Worm (Caenorhabditis elegans) whole organism, late embryonic: ENCODE results near the gene W03C9.5.

Experiments used
- F13H6.1 ChIP-seq: sonication (generic microtip); optimal IDR thresholded peaks from 2 replicates; lab custom pipeline; 2016; ENCODE audit warnings: missing genetic modification characterization, missing compliant biosample characterization
- K09A11.1 ChIP-seq: sonication (generic microtip); optimal IDR thresholded peaks from 2 replicates; lab custom pipeline; 2017; ENCODE audit warnings: antibody characterized with exemption, mild to moderate bottlenecking, missing genetic modification characterization, missing compliant biosample characterization; ENCODE audit not compliant: insufficient read depth
- ahr-1 ChIP-seq: sonication (generic microtip); optimal IDR thresholded peaks from 2 replicates; lab custom pipeline; 2016; ENCODE audit warnings: missing genetic modification characterization, missing compliant biosample characterization
- ceh-31 ChIP-seq: sonication (generic microtip); optimal IDR thresholded peaks from 2 replicates; lab custom pipeline; 2016; ENCODE audit warnings: missing genetic modification characterization, missing compliant biosample characterization
- elt-2 ChIP-seq: sonication (generic microtip); optimal IDR thresholded peaks from 2 replicates; lab custom pipeline; 2016; ENCODE audit warnings: missing genetic modification reagents, missing genetic modification characterization, missing compliant biosample characterization
- ets-4 ChIP-seq: sonication (generic microtip); optimal IDR thresholded peaks from 2 replicates; lab custom pipeline; 2016; ENCODE audit warnings: missing genetic modification characterization, missing compliant biosample characterization
- hlh-30 ChIP-seq: sonication (generic microtip); optimal IDR thresholded peaks from 2 replicates; lab custom pipeline; 2017; ENCODE audit warnings: antibody characterized with exemption, missing genetic modification characterization, missing compliant biosample characterization; ENCODE audit not compliant: insufficient read depth
- hlh-8 ChIP-seq: sonication (generic microtip); optimal IDR thresholded peaks from 2 replicates; lab custom pipeline; 2016; ENCODE audit warnings: missing genotype, missing genetic modification characterization, missing compliant biosample characterization
- lim-6 ChIP-seq: sonication (generic microtip); optimal IDR thresholded peaks from 2 replicates; lab custom pipeline; 2016; ENCODE audit warnings: missing genetic modification characterization, missing compliant biosample characterization
- pha-4 ChIP-seq: fragments of 150-350 bp; optimal IDR thresholded peaks from 2 replicates; lab custom pipeline; 2018; ENCODE audit warnings: missing biosample characterization, missing genetic modification reagents, missing genetic modification characterization
- tbx-7 ChIP-seq: sonication (generic microtip); optimal IDR thresholded peaks from 2 replicates; lab custom pipeline; 2016; ENCODE audit warnings: missing genotype, missing genetic modification characterization, missing compliant biosample characterization
- unc-3 ChIP-seq, 2 experiments: fragments of 200-800 bp in 1 of 2; sonication (Bioruptor generic) in 1 of 2; sonication (generic microtip) in 1 of 2; conservative IDR thresholded peaks in 1 of 2; optimal IDR thresholded peaks in 1 of 2; 2 replicates each; pipeline versions ENCODE4 v1.3.6 to Lab custom; 2016 to 2022; ENCODE audit warnings: missing compliant biosample characterization in 2 of 2, missing genetic modification characterization in 2 of 2, missing genetic modification reagents in 1 of 2

DNA sequence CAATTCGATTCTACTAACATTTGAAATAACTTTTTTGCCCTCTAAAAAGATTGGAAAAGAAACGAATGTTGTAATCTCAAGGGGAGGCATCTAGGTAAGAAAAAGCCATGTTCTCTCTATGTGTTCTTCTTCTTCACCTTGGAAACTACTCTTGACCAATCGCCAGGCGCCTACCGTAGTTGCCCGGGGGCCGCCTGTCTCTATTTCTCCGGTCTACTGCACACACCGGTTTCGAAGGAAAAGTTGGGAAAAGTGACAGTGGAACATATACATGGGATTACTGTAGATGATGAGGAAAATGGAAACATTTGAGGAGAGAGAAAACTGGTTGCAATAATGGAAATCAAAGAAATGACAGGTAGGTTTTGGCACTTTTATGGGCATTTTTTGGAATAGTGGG lies 40.8 kb downstream of the W03C9.5 start:
- TF ChIP-seq hlh-8 (tag; lab: Kevin White, UChicago): no peak
- no peak for TF ChIP-seq F13H6.1
- TF ChIP-seq lim-6 (tag; lab: Kevin White, UChicago): no peak
- TF ChIP-seq ahr-1 (tag; lab: Kevin White, UChicago): no peak
- no peak for TF ChIP-seq elt-2
- TF ChIP-seq hlh-30 (tag; lab: Kevin White, UChicago): no peak
- TF ChIP-seq tbx-7 (tag; lab: Kevin White, UChicago): no peak
- TF ChIP-seq pha-4 (tag; lab: Kevin White, UChicago): no peak
- TF ChIP-seq unc-3 (GFP tag; conservative IDR thresholded peaks at IDR 0.05; lab: Robert Waterston, UW): no peak
- TF ChIP-seq unc-3 (tag; optimal IDR thresholded peaks at IDR 0.05; lab: Kevin White, UChicago): no peak
- TF ChIP-seq ceh-31 (tag; lab: Kevin White, UChicago): no peak
- no peak for TF ChIP-seq K09A11.1 (tag; lab: Kevin White, UChicago)
- TF ChIP-seq ets-4 (tag; lab: Kevin White, UChicago): no peak
